Worm (Caenorhabditis elegans) whole organism, young adult: Measurements from ENCODE around the gene K10G4.3.

Experiments used
- F33H1.4 ChIP-seq: fragments of 200-800 bp; sonication (Bioruptor generic); IDR thresholded peaks from 2 replicates; pipeline ENCODE4 v1.3.6; 2022; ENCODE audit warnings: missing genetic modification reagents, missing genetic modification characterization, missing compliant biosample characterization
- ceh-27 ChIP-seq: fragments of 200-800 bp; sonication (Bioruptor generic); optimal IDR thresholded peaks from 2 replicates; lab custom pipeline; 2018; ENCODE audit warnings: mild to moderate bottlenecking, missing genetic modification characterization, moderate library complexity, missing compliant biosample characterization
- mcd-1 ChIP-seq: fragments of 200-800 bp; sonication (Bioruptor generic); IDR thresholded peaks from 2 replicates; pipeline ENCODE4 v1.3.6; 2022; ENCODE audit warnings: missing genetic modification reagents, missing genetic modification characterization, missing compliant biosample characterization
- mel-28 ChIP-seq: sonication (generic microtip); optimal IDR thresholded peaks from 2 replicates; lab custom pipeline; 2016; ENCODE audit warnings: borderline replicate concordance, mild to moderate bottlenecking, missing genetic modification characterization, missing compliant biosample characterization
- nfya-1 ChIP-seq: sonication (generic microtip); optimal IDR thresholded peaks from 2 replicates; lab custom pipeline; 2017; ENCODE audit warnings: antibody characterized with exemption, missing compliant biosample characterization, missing genetic modification characterization, borderline replicate concordance; ENCODE audit not compliant: insufficient read depth
- snpc-1.1 ChIP-seq: sonication (generic microtip); optimal IDR thresholded peaks from 2 replicates; lab custom pipeline; 2017; ENCODE audit warnings: missing genetic modification characterization, mild to moderate bottlenecking, missing compliant biosample characterization, antibody characterized with exemption, moderate library complexity, missing genotype, missing genetic modification reagents; ENCODE audit not compliant: insufficient read depth
- snpc-4 ChIP-seq, 5 experiments: fragments of 150-350 bp in 1 of 5; sonication (generic microtip) in 4 of 5; optimal IDR thresholded peaks; 2 replicates each; lab custom pipeline; 2014 to 2018; ENCODE audit warnings: missing genetic modification characterization in 5 of 5, missing biosample characterization in 3 of 5, antibody characterized with exemption in 2 of 5, mild to moderate bottlenecking in 2 of 5, missing compliant biosample characterization in 2 of 5, missing genotype in 2 of 5, moderate library complexity in 2 of 5, missing genetic modification reagents in 1 of 5
- sptf-2 ChIP-seq: fragments of 200-800 bp; sonication (Bioruptor generic); optimal IDR thresholded peaks from 2 replicates; lab custom pipeline; 2018; ENCODE audit warnings: mild to moderate bottlenecking, missing genetic modification characterization, missing compliant biosample characterization
- unc-62 ChIP-seq: fragments of 150-350 bp; optimal IDR thresholded peaks from 2 replicates; lab custom pipeline; 2014; ENCODE audit warnings: missing biosample characterization, missing genetic modification reagents, missing genetic modification characterization

- TF ChIP-seq ceh-27 (GFP tag; lab: Kevin White, UChicago) (no peak), F33H1.4 (GFP tag; lab: Robert Waterston, UW) (no peak), sptf-2 (GFP tag; lab: Kevin White, UChicago) (no peak), mel-28 (tag; lab: Kevin White, UChicago) (no peak), nfya-1 (tag; lab: Kevin White, UChicago) (no peak), snpc-4 (GFP tag; optimal IDR thresholded peaks at IDR 0.05; lab: Kevin White, UChicago) (no peak), snpc-4 (tag; optimal IDR thresholded peaks at IDR 0.05; lab: Kevin White, UChicago) (no peak), snpc-1.1 (no peak), mcd-1 (GFP tag; lab: Robert Waterston, UW) (no peak), unc-62 (GFP tag; lab: Kevin White, UChicago) (no peak)
Observed at ce11 chrV:17243016-17243415, 21.7 kb downstream of the K10G4.3 start.
